Fruit fly (Drosophila melanogaster): Measurements from ENCODE around the gene Mlc2.
A peak's percentile ranks its signal among the peaks of the same experiment; 100 is the strongest.

Mlc2 gene

DNA sequence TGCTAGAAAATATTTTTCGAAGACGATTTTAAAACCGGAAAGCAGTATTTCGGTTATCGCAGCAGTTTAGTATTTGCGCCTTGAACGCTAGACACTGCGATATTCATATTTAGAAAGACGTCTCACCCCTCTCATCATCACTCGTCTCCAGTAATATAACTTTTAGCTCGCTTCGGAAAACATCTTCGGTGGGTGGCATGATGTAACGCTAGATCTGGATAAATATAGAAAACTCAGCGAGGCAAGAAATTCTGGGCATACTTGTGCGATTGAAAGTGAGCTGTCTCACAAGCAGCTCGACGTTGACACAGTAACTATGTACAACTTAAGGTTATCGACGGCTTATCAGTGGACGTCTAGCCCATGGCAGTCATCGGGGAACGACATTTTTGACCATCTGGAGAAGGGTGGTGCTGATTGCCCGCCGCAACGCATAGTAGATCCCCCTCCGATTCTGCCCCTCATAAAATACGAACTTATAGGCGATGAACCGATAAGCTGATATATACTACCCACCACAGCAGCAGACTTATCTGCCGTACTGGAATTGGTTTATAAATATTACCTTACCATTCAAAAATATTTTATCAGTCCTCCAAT, 29.8 kb upstream of the Mlc2 start:
- no peak for TF ChIP-seq CG32121 (GFP tag; IDR thresholded peaks at IDR 0.05)
- no peak for TF ChIP-seq CG34367 (tag; optimal IDR thresholded peaks at IDR 0.05)
- TF ChIP-seq CG14655 (GFP tag; optimal IDR thresholded peaks at IDR 0.05), result no peak
- TF ChIP-seq CG15710 (tag; optimal IDR thresholded peaks at IDR 0.05), result no peak
- TF ChIP-seq Pif1B (GFP tag; optimal IDR thresholded peaks at IDR 0.05), result no peak
- TF ChIP-seq D1 (tag; optimal IDR thresholded peaks at IDR 0.05), result no peak
- no peak for TF ChIP-seq CG8159 (tag; optimal IDR thresholded peaks at IDR 0.05)
- TF ChIP-seq CG10348 (GFP tag; IDR thresholded peaks at IDR 0.05), result no peak
- TF ChIP-seq Pif1A (GFP tag; optimal IDR thresholded peaks at IDR 0.05), result no peak
- no peak for TF ChIP-seq fd96Ca (GFP tag; IDR thresholded peaks at IDR 0.05)
- no peak for TF ChIP-seq CG17806 (tag; optimal IDR thresholded peaks at IDR 0.05)
- no peak for TF ChIP-seq Snoo (tag; optimal IDR thresholded peaks at IDR 0.05)
- TF ChIP-seq CG8301 (tag; optimal IDR thresholded peaks at IDR 0.05), result no peak
- TF ChIP-seq rn (GFP tag; IDR thresholded peaks at IDR 0.05), result no peak
- no peak for TF ChIP-seq EcR (GFP tag; optimal IDR thresholded peaks at IDR 0.05)

DNA sequence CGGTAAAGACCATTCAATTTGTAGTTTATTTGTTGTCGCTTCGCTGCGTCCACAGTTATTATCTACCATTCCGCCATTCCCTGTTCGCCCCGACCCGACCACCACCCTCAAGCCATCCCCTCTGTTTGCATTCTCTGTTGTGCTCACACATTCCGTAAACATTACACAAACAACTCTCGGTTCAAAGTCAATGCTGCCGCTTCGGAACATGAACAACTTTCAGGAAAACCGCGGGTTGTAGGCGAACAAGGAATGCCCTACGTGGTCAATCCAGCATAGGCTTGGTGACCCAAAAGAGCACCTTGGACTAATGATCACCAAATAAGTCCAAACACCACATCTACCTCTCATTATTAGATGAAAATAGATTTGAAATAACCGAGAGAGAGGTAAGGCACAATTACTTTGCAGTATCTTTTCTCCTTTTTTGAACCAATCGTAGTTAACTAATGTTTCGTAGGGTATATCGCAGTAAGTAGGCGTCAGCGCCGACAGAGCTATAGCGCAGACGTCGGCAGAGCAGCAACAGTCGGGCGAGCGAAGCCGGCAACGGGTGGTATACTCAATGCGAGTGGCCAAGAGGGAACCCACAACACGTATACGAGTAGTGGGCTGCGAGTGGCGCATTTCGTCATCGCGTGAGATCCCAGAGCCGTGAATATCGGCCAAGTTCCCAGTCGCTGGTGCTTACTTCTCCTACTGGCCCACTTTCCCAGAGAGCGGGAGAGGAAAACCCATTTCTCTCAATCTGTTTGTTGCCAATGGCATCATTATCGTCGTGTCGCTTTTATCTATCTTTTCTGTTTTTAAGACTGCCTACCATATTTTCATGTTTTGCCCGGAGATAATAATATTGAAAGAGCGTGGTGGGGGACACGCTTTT, 29.0 kb upstream of the Mlc2 start:
- TF ChIP-seq CG32121 (GFP tag; IDR thresholded peaks at IDR 0.05) (peak; percentile 81), fd96Ca (GFP tag; IDR thresholded peaks at IDR 0.05) (peak; percentile 84), EcR (GFP tag; optimal IDR thresholded peaks at IDR 0.05) (peak; percentile 24), Pif1A (GFP tag; optimal IDR thresholded peaks at IDR 0.05) (peak; percentile 79), D1 (tag; optimal IDR thresholded peaks at IDR 0.05) (no peak), Ets98B (GFP tag; IDR thresholded peaks at IDR 0.05) (peak; percentile 83), CG34367 (tag; optimal IDR thresholded peaks at IDR 0.05) (peak; percentile 30), CG8159 (tag; optimal IDR thresholded peaks at IDR 0.05) (peak; percentile 74), CG4496 (GFP tag; IDR thresholded peaks at IDR 0.05) (peak; percentile 80), CG8301 (tag; optimal IDR thresholded peaks at IDR 0.05) (peak; percentile 81), rn (GFP tag; IDR thresholded peaks at IDR 0.05) (peak; percentile 57), CG12605 (GFP tag; IDR thresholded peaks at IDR 0.05) (peak; percentile 65; the same call in 1 of the 2 replicates), gl (tag; optimal IDR thresholded peaks at IDR 0.05) (peak; percentile 50), CG17806 (tag; optimal IDR thresholded peaks at IDR 0.05) (peak; percentile 67), Snoo (tag; optimal IDR thresholded peaks at IDR 0.05) (peak; percentile 25), CG10348 (GFP tag; IDR thresholded peaks at IDR 0.05) (peak; percentile 78), Pif1B (GFP tag; optimal IDR thresholded peaks at IDR 0.05) (peak; percentile 77), CG14655 (GFP tag; optimal IDR thresholded peaks at IDR 0.05) (peak; percentile 77), CG9948 (tag; optimal IDR thresholded peaks at IDR 0.05) (peak; percentile 68), CG15710 (tag; optimal IDR thresholded peaks at IDR 0.05) (peak; percentile 57), CG13204 (GFP tag; optimal IDR thresholded peaks at IDR 0.05) (no peak)

dm6 chr3R:30202898-30203103, 28.4 kb upstream of the Mlc2 start, which contains the start of gene CG9743:
CG9743 (minus strand) TSS chr3R:30202998.
- TF ChIP-seq Pif1B (GFP tag; optimal IDR thresholded peaks at IDR 0.05) (no peak), Pif1A (GFP tag; optimal IDR thresholded peaks at IDR 0.05) (no peak), CG17806 (tag; optimal IDR thresholded peaks at IDR 0.05) (no peak), CG14655 (GFP tag; optimal IDR thresholded peaks at IDR 0.05) (no peak), gl (tag; optimal IDR thresholded peaks at IDR 0.05) (no peak), CG8301 (tag; optimal IDR thresholded peaks at IDR 0.05) (no peak), rn (GFP tag; IDR thresholded peaks at IDR 0.05) (no peak), CG15710 (tag; optimal IDR thresholded peaks at IDR 0.05) (no peak), CG8159 (tag; optimal IDR thresholded peaks at IDR 0.05) (no peak), Snoo (tag; optimal IDR thresholded peaks at IDR 0.05) (no peak), D1 (tag; optimal IDR thresholded peaks at IDR 0.05) (no peak), CG4496 (GFP tag; IDR thresholded peaks at IDR 0.05) (no peak), fd96Ca (GFP tag; IDR thresholded peaks at IDR 0.05) (no peak), CG13204 (GFP tag; optimal IDR thresholded peaks at IDR 0.05) (no peak), CG10348 (GFP tag; IDR thresholded peaks at IDR 0.05) (no peak), CG32121 (GFP tag; IDR thresholded peaks at IDR 0.05) (no peak), CG12605 (GFP tag; IDR thresholded peaks at IDR 0.05) (no peak)

- TF ChIP-seq CG15710 (tag; optimal IDR thresholded peaks at IDR 0.05), result no peak
- no peak for TF ChIP-seq D1 (tag; optimal IDR thresholded peaks at IDR 0.05)
- TF ChIP-seq fd96Ca (GFP tag; IDR thresholded peaks at IDR 0.05), result no peak
- no peak for TF ChIP-seq CG14655 (GFP tag; optimal IDR thresholded peaks at IDR 0.05)
- no peak for TF ChIP-seq rn (GFP tag; IDR thresholded peaks at IDR 0.05)
- no peak for TF ChIP-seq CG8301 (tag; optimal IDR thresholded peaks at IDR 0.05)
- no peak for TF ChIP-seq CG10348 (GFP tag; IDR thresholded peaks at IDR 0.05)
- no peak for TF ChIP-seq CG8159 (tag; optimal IDR thresholded peaks at IDR 0.05)
- no peak for TF ChIP-seq CG12605 (GFP tag; IDR thresholded peaks at IDR 0.05)
- no peak for TF ChIP-seq CG4496 (GFP tag; IDR thresholded peaks at IDR 0.05)
- TF ChIP-seq gl (tag; optimal IDR thresholded peaks at IDR 0.05), result no peak
- no peak for TF ChIP-seq CG34367 (tag; optimal IDR thresholded peaks at IDR 0.05)
- TF ChIP-seq EcR (GFP tag; optimal IDR thresholded peaks at IDR 0.05), result no peak
- TF ChIP-seq Snoo (tag; optimal IDR thresholded peaks at IDR 0.05), result no peak
- TF ChIP-seq Pif1B (GFP tag; optimal IDR thresholded peaks at IDR 0.05), result no peak
- no peak for TF ChIP-seq CG9948 (tag; optimal IDR thresholded peaks at IDR 0.05)
- TF ChIP-seq CG13204 (GFP tag; optimal IDR thresholded peaks at IDR 0.05), result no peak
- TF ChIP-seq CG32121 (GFP tag; IDR thresholded peaks at IDR 0.05), result no peak
- no peak for TF ChIP-seq CG17806 (tag; optimal IDR thresholded peaks at IDR 0.05)
- no peak for TF ChIP-seq Pif1A (GFP tag; optimal IDR thresholded peaks at IDR 0.05)
These were observed 26.7 kb upstream of the Mlc2 start for dm6 chr3R:30201064-30201463.

dm6 chr3R:30200091-30200698, 25.8 kb upstream of the Mlc2 start:
- no peak for TF ChIP-seq rn (GFP tag; IDR thresholded peaks at IDR 0.05)
- TF ChIP-seq CG8301 (tag; optimal IDR thresholded peaks at IDR 0.05), result no peak
- no peak for TF ChIP-seq CG8159 (tag; optimal IDR thresholded peaks at IDR 0.05)
- no peak for TF ChIP-seq Pif1A (GFP tag; optimal IDR thresholded peaks at IDR 0.05)

All from whole organism, pupa.